Fruit fly (Drosophila melanogaster): ENCODE measurements around the gene CG9689.

- TF ChIP-seq CG6808 (GFP tag; optimal IDR thresholded peaks at IDR 0.05) (no peak), CG6276 (GFP tag; optimal IDR thresholded peaks at IDR 0.05) (no peak), dac (GFP tag; optimal IDR thresholded peaks at IDR 0.05) (no peak), CG4318 (GFP tag; optimal IDR thresholded peaks at IDR 0.05) (no peak), Sox14 (GFP tag; optimal IDR thresholded peaks at IDR 0.05) (no peak)
These were observed 13.1 kb upstream of the CG9689 start, which contains the start of gene CG45060 for dm6 chrX:9868510-9869248.
